Fruit fly (Drosophila melanogaster) whole organism, wandering third instar larva: ENCODE measurements around the gene RpS4.

ENCODE experiments used
- CG9705 ChIP-seq: fragments of 200-800 bp; sonication (Bioruptor generic); optimal IDR thresholded peaks from 2 replicates; lab custom pipeline; 2018; ENCODE audit warnings: missing biosample characterization, mild to moderate bottlenecking, missing genetic modification characterization
- Myc ChIP-seq: fragments of >200 bp; optimal IDR thresholded peaks from 2 replicates; lab custom pipeline; 2017

- TF ChIP-seq Myc (lab: Kevin White, UChicago) (no peak), CG9705 (GFP tag; lab: Kevin White, UChicago) (no peak)
Measured at dm6 chr3L:13007946-13008462, 33.6 kb upstream of the RpS4 start.
